Fruit fly (Drosophila melanogaster) whole organism, embryonic: ENCODE measurements around the gene crm.

Experiments used
- Abd-B ChIP-seq: fragments of 200-800 bp; sonication (Bioruptor generic); optimal IDR thresholded peaks from 2 replicates; lab custom pipeline; 2018; ENCODE audit warnings: missing biosample characterization, mild to moderate bottlenecking, missing genetic modification characterization, moderate library complexity
- Atf3 ChIP-seq: fragments of 200-800 bp; sonication (Bioruptor generic); optimal IDR thresholded peaks from 3 replicates; lab custom pipeline; 2016; ENCODE audit warnings: missing biosample characterization, missing genetic modification characterization
- CG1024 ChIP-seq: fragments of 200-800 bp; sonication (Bioruptor generic); IDR thresholded peaks from 2 replicates; pipeline ENCODE4 v1.3.6; 2022; ENCODE audit warnings: missing biosample characterization, missing genetic modification characterization
- CG10565 ChIP-seq: fragments of 200-800 bp; sonication (Bioruptor generic); optimal IDR thresholded peaks from 3 replicates; lab custom pipeline; 2016; ENCODE audit warnings: missing biosample characterization, mild to moderate bottlenecking, missing genetic modification characterization
- CG11398 ChIP-seq: fragments of 200-800 bp; sonication (Bioruptor generic); optimal IDR thresholded peaks from 2 replicates; lab custom pipeline; 2016; ENCODE audit warnings: missing biosample characterization, missing genetic modification characterization
- CG11695 ChIP-seq: fragments of 200-800 bp; sonication (Bioruptor generic); IDR thresholded peaks from 3 replicates; pipeline ENCODE4 v1.3.6; 2022; ENCODE audit warnings: missing biosample characterization, missing genetic modification characterization
- CG13775 ChIP-seq: fragments of 200-800 bp; sonication (Bioruptor generic); optimal IDR thresholded peaks from 3 replicates; lab custom pipeline; 2017; ENCODE audit warnings: missing biosample characterization, mild to moderate bottlenecking, missing genetic modification characterization
- CG15479 ChIP-seq: fragments of 200-800 bp; sonication (Bioruptor generic); optimal IDR thresholded peaks from 3 replicates; lab custom pipeline; 2019; ENCODE audit warnings: missing biosample characterization, mild to moderate bottlenecking, missing genetic modification characterization, moderate library complexity
- CG15514 ChIP-seq: fragments of 200-800 bp; sonication (Bioruptor generic); optimal IDR thresholded peaks from 3 replicates; lab custom pipeline; 2017; ENCODE audit warnings: missing biosample characterization, missing genetic modification characterization, mild to moderate bottlenecking, moderate library complexity, missing genetic modification reagents
- CG15601 ChIP-seq: fragments of 200-800 bp; sonication (Bioruptor generic); optimal IDR thresholded peaks from 3 replicates; lab custom pipeline; 2019; ENCODE audit warnings: missing biosample characterization, mild to moderate bottlenecking, missing genetic modification characterization, moderate library complexity
- CG18599 ChIP-seq: fragments of 200-800 bp; sonication (Bioruptor generic); optimal IDR thresholded peaks from 3 replicates; lab custom pipeline; 2017; ENCODE audit warnings: missing biosample characterization, missing genetic modification characterization, mild to moderate bottlenecking, moderate library complexity, missing genetic modification reagents
- CG2712 ChIP-seq: fragments of 200-800 bp; optimal IDR thresholded peaks from 3 replicates; lab custom pipeline; 2019; ENCODE audit warnings: missing biosample characterization, mild to moderate bottlenecking, missing genetic modification characterization, moderate library complexity
- CG31365 ChIP-seq: fragments of 200-800 bp; sonication (Bioruptor generic); optimal IDR thresholded peaks from 2 replicates; lab custom pipeline; 2018; ENCODE audit warnings: missing biosample characterization, mild to moderate bottlenecking, missing genetic modification characterization
- CG3163 ChIP-seq: fragments of 200-800 bp; sonication (Bioruptor generic); optimal IDR thresholded peaks from 3 replicates; lab custom pipeline; 2016; ENCODE audit warnings: missing biosample characterization, missing genetic modification characterization
- CG4707 ChIP-seq: fragments of 200-800 bp; sonication (Bioruptor generic); optimal IDR thresholded peaks from 2 replicates; lab custom pipeline; 2018; ENCODE audit warnings: missing biosample characterization, mild to moderate bottlenecking, missing genetic modification characterization, moderate library complexity
- CG5180 ChIP-seq: fragments of 200-800 bp; sonication (Bioruptor generic); optimal IDR thresholded peaks from 3 replicates; lab custom pipeline; 2017; ENCODE audit warnings: missing biosample characterization, missing genetic modification characterization, mild to moderate bottlenecking, moderate library complexity, missing genetic modification reagents
- CG6254 ChIP-seq: fragments of 200-800 bp; sonication (Bioruptor generic); optimal IDR thresholded peaks from 3 replicates; lab custom pipeline; 2017; ENCODE audit warnings: mild to moderate bottlenecking, missing biosample characterization, missing genetic modification reagents, missing genetic modification characterization
- CG6272 ChIP-seq: fragments of 200-800 bp; sonication (Bioruptor generic); IDR thresholded peaks from 2 replicates; pipeline ENCODE4 v1.3.6; 2022; ENCODE audit warnings: missing biosample characterization, missing genetic modification characterization
- CG9727 ChIP-seq: fragments of 200-800 bp; sonication (Bioruptor generic); optimal IDR thresholded peaks from 3 replicates; lab custom pipeline; 2017; ENCODE audit warnings: missing biosample characterization, mild to moderate bottlenecking, missing genetic modification characterization
- CHES-1-like ChIP-seq: fragments of 200-800 bp; sonication (Bioruptor generic); optimal IDR thresholded peaks from 2 replicates; lab custom pipeline; 2016; ENCODE audit warnings: missing biosample characterization, missing genetic modification characterization
- Camta ChIP-seq: fragments of 200-800 bp; sonication (Bioruptor generic); optimal IDR thresholded peaks from 2 replicates; lab custom pipeline; 2016; ENCODE audit warnings: missing biosample characterization, missing genetic modification characterization
- D ChIP-seq, 2 experiments: fragments of 200-800 bp in 1 of 2; fragments of >200 bp in 1 of 2; sonication (Bioruptor generic) in 1 of 2; optimal IDR thresholded peaks; 2 replicates in 1 of 2; 3 replicates in 1 of 2; lab custom pipeline; 2017; ENCODE audit warnings: mild to moderate bottlenecking in 1 of 2, missing biosample characterization in 1 of 2, missing genetic modification characterization in 1 of 2, missing genetic modification reagents in 1 of 2
- Dref ChIP-seq: fragments of 200-800 bp; sonication (Bioruptor generic); IDR thresholded peaks from 2 replicates; pipeline ENCODE4 v1.3.6; 2022; ENCODE audit warnings: missing biosample characterization, missing genetic modification characterization
- Ets65A ChIP-seq: fragments of 200-800 bp; sonication (Bioruptor generic); peaks from one replicate; lab custom pipeline; 2016; ENCODE audit warnings: missing biosample characterization, missing genetic modification characterization
- HLH3B ChIP-seq: fragments of 200-800 bp; sonication (Bioruptor generic); IDR thresholded peaks from 2 replicates; pipeline ENCODE4 v1.3.6; 2022; ENCODE audit warnings: missing biosample characterization, missing genetic modification characterization
- Kr ChIP-seq: fragments of 200-800 bp; sonication (Bioruptor generic); optimal IDR thresholded peaks from 2 replicates; lab custom pipeline; 2017; ENCODE audit warnings: missing biosample characterization, mild to moderate bottlenecking, missing genetic modification characterization
- Med ChIP-seq: fragments of 200-800 bp; sonication (Bioruptor generic); peaks from one replicate; lab custom pipeline; 2016; ENCODE audit warnings: missing biosample characterization, missing genetic modification characterization, mild to moderate bottlenecking, inconsistent platforms, moderate library complexity
- NC2β ChIP-seq: fragments of 200-800 bp; sonication (Bioruptor generic); optimal IDR thresholded peaks from 2 replicates; lab custom pipeline; 2016; ENCODE audit warnings: missing biosample characterization, missing genetic modification characterization
- Nf-YC ChIP-seq: fragments of 200-800 bp; optimal IDR thresholded peaks from 3 replicates; lab custom pipeline; 2019; ENCODE audit warnings: missing biosample characterization, mild to moderate bottlenecking, missing genetic modification characterization, moderate library complexity
- Six4 ChIP-seq: fragments of 200-800 bp; sonication (Bioruptor generic); optimal IDR thresholded peaks from 2 replicates; lab custom pipeline; 2016; ENCODE audit warnings: missing biosample characterization, missing genetic modification characterization
- Sox102F ChIP-seq: fragments of 200-800 bp; sonication (Bioruptor generic); optimal IDR thresholded peaks from 2 replicates; lab custom pipeline; 2018; ENCODE audit warnings: missing biosample characterization, mild to moderate bottlenecking, missing genetic modification characterization, moderate library complexity
- Xrp1 ChIP-seq: fragments of 200-800 bp; sonication (Bioruptor generic); IDR thresholded peaks from 2 replicates; pipeline ENCODE4 v1.3.6; 2022; ENCODE audit warnings: missing biosample characterization, missing genetic modification characterization
- amos ChIP-seq: fragments of 200-800 bp; sonication (Bioruptor generic); IDR thresholded peaks from 2 replicates; pipeline ENCODE4 v1.3.6; 2022; ENCODE audit warnings: missing biosample characterization, missing genetic modification characterization; ENCODE audit not compliant: partially characterized antibody
- ap ChIP-seq: fragments of 200-800 bp; sonication (Bioruptor generic); IDR thresholded peaks from 2 replicates; pipeline ENCODE4 v1.3.6; 2022; ENCODE audit warnings: missing biosample characterization, missing genetic modification characterization
- cg ChIP-seq: fragments of 200-800 bp; sonication (Bioruptor generic); optimal IDR thresholded peaks from 3 replicates; lab custom pipeline; 2019; ENCODE audit warnings: missing biosample characterization, mild to moderate bottlenecking, missing genetic modification characterization, moderate library complexity
- chm ChIP-seq: fragments of 200-800 bp; sonication (Bioruptor generic); IDR thresholded peaks from 2 replicates; pipeline ENCODE4 v1.3.6; 2022; ENCODE audit warnings: missing biosample characterization, missing genetic modification characterization
- ci ChIP-seq: fragments of 200-800 bp; sonication (Bioruptor generic); IDR thresholded peaks from 3 replicates; pipeline ENCODE4 v1.3.6; 2022; ENCODE audit warnings: missing biosample characterization, missing genetic modification characterization
- crol ChIP-seq: fragments of 200-800 bp; sonication (Bioruptor generic); IDR thresholded peaks from 2 replicates; pipeline ENCODE4 v1.3.6; 2022; ENCODE audit warnings: missing biosample characterization, missing genetic modification characterization
- cwo ChIP-seq: fragments of 200-800 bp; sonication (Bioruptor generic); optimal IDR thresholded peaks from 3 replicates; lab custom pipeline; 2017; ENCODE audit warnings: missing biosample characterization, missing genetic modification characterization, mild to moderate bottlenecking, moderate library complexity, missing genetic modification reagents
- danr ChIP-seq: fragments of 200-800 bp; sonication (Bioruptor generic); IDR thresholded peaks from 2 replicates; pipeline ENCODE4 v1.3.6; 2022; ENCODE audit warnings: missing biosample characterization, missing genetic modification characterization
- fd102C ChIP-seq: fragments of 200-800 bp; sonication (Bioruptor generic); optimal IDR thresholded peaks from 2 replicates; lab custom pipeline; 2018; ENCODE audit warnings: missing biosample characterization, mild to moderate bottlenecking, missing genetic modification characterization, moderate library complexity
- ftz-f1 ChIP-seq: fragments of 200-800 bp; sonication (Bioruptor generic); optimal IDR thresholded peaks from 2 replicates; lab custom pipeline; 2016; ENCODE audit warnings: missing biosample characterization, missing genetic modification characterization
- gfzf ChIP-seq: fragments of 200-800 bp; sonication (Bioruptor generic); optimal IDR thresholded peaks from 2 replicates; lab custom pipeline; 2016; ENCODE audit warnings: missing biosample characterization, mild to moderate bottlenecking, missing genetic modification characterization, moderate library complexity
- gro ChIP-seq: fragments of 200-800 bp; sonication (Bioruptor generic); optimal IDR thresholded peaks from 2 replicates; lab custom pipeline; 2016; ENCODE audit warnings: missing biosample characterization, missing genetic modification characterization
- h ChIP-seq: fragments of >200 bp; optimal IDR thresholded peaks from 2 replicates; lab custom pipeline; 2017
- her ChIP-seq: fragments of 200-800 bp; sonication (Bioruptor generic); optimal IDR thresholded peaks from 2 replicates; lab custom pipeline; 2016; ENCODE audit warnings: missing biosample characterization, missing genetic modification characterization
- inv ChIP-seq: fragments of 200-800 bp; sonication (Bioruptor generic); IDR thresholded peaks from 2 replicates; pipeline ENCODE4 v1.3.6; 2022; ENCODE audit warnings: missing biosample characterization, missing genetic modification characterization; ENCODE audit not compliant: partially characterized antibody
- mam ChIP-seq: fragments of 200-800 bp; sonication (Bioruptor generic); optimal IDR thresholded peaks from 3 replicates; lab custom pipeline; 2016; ENCODE audit warnings: missing biosample characterization, missing genetic modification characterization
- onecut ChIP-seq: fragments of 200-800 bp; sonication (Bioruptor generic); IDR thresholded peaks from 2 replicates; pipeline ENCODE4 v1.3.6; 2022; ENCODE audit warnings: missing biosample characterization, missing genetic modification characterization
- salm ChIP-seq: fragments of 200-800 bp; sonication (Bioruptor generic); optimal IDR thresholded peaks from 2 replicates; lab custom pipeline; 2018; ENCODE audit warnings: missing biosample characterization, mild to moderate bottlenecking, missing genetic modification characterization
- shn ChIP-seq: fragments of 200-800 bp; sonication (Bioruptor generic); optimal IDR thresholded peaks from 3 replicates; lab custom pipeline; 2016; ENCODE audit warnings: missing biosample characterization, missing genetic modification characterization

The crm gene

DNA sequence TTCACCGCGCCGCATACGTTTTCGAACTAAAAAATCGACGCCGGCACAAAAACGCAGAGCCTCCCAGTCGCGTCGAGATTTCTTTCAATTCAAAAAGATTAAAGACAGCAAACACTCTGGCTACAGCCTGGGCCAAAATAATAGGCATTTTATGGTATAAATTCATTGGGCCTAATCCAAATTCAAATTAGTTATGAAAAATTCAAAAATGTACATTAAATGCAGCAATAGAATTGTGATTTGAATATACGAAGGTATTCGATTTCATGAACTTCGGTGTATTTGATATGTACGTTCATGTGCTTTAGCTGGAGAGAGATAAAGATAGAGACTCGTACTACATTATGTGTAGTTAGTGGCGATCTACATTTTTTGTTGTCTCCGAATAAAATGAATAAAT is 5.5 kb upstream of the crm start, which contains the start of gene Syx4 (continued):
- TF ChIP-seq CG15514 (peak; percentile 91), Camta (GFP tag; lab: Kevin White, UChicago) (peak; percentile 84), Atf3 (peak; percentile 62), danr (peak; percentile 68), h (no peak), CG6272 (GFP tag; lab: Robert Waterston, UW) (peak; percentile 76), Dref (GFP tag; lab: Robert Waterston, UW) (0 out of 2 replicates have a peak, but pooled peaks have one; percentile 18), CG15479 (GFP tag; lab: Kevin White, UChicago) (no peak), CG15601 (tag; lab: Kevin White, UChicago) (peak; percentile 78), ftz-f1 (GFP tag; lab: Kevin White, UChicago) (no peak), CG1024 (GFP tag; lab: Robert Waterston, UW) (peak; percentile 73), Nf-YC (peak; percentile 55), CG3163 (GFP tag; lab: Kevin White, UChicago) (peak; percentile 57), gro (GFP tag; lab: Kevin White, UChicago) (peak; percentile 94), amos (no peak), ci (GFP tag; lab: Robert Waterston, UW) (peak; percentile 96), CG9727 (peak; percentile 86), Sox102F (GFP tag; lab: Kevin White, UChicago) (peak; percentile 93), fd102C (GFP tag; lab: Kevin White, UChicago) (no peak), CG4707 (GFP tag; lab: Kevin White, UChicago) (peak; percentile 61), crol (GFP tag; lab: Robert Waterston, UW) (no peak), CG13775 (peak; percentile 79), CG18599 (GFP tag; lab: Kevin White, UChicago) (peak; percentile 97), her (GFP tag; lab: Kevin White, UChicago) (peak; percentile 90), Med (GFP tag; lab: Kevin White, UChicago) (peak; percentile 99), CG5180 (GFP tag; lab: Kevin White, UChicago) (peak; percentile 76), cwo (GFP tag; lab: Kevin White, UChicago) (peak; percentile 90), CHES-1-like (GFP tag; lab: Kevin White, UChicago) (peak; percentile 91), onecut (GFP tag; lab: Robert Waterston, UW) (peak; percentile 85), Six4 (GFP tag; lab: Kevin White, UChicago) (peak; percentile 72), CG6254 (GFP tag; lab: Kevin White, UChicago) (peak; percentile 67), HLH3B (peak; percentile 89), ap (GFP tag; lab: Robert Waterston, UW) (peak; percentile 87), inv (GFP tag; lab: Robert Waterston, UW) (no peak), NC2β (peak; percentile 82), CG31365 (tag; lab: Kevin White, UChicago) (peak; percentile 84), Abd-B (GFP tag; lab: Kevin White, UChicago) (peak; percentile 74), D (optimal IDR thresholded peaks at IDR 0.05; lab: Kevin White, UChicago) (no peak), D (GFP tag; optimal IDR thresholded peaks at IDR 0.05; lab: Kevin White, UChicago) (peak; percentile 77), mam (GFP tag; lab: Kevin White, UChicago) (peak; percentile 92), shn (GFP tag; lab: Kevin White, UChicago) (peak; percentile 76), CG11398 (GFP tag; lab: Kevin White, UChicago) (peak; percentile 81), salm (tag; lab: Kevin White, UChicago) (peak; percentile 91), gfzf (GFP tag; lab: Kevin White, UChicago) (no peak), chm (GFP tag; lab: Robert Waterston, UW) (peak; percentile 92), Xrp1 (GFP tag; lab: Robert Waterston, UW) (peak; percentile 89), CG2712 (tag; lab: Kevin White, UChicago) (peak; percentile 87), CG11695 (GFP tag; lab: Robert Waterston, UW) (peak; percentile 94), CG10565 (GFP tag; lab: Kevin White, UChicago) (no peak), Ets65A (GFP tag; lab: Kevin White, UChicago) (peak; percentile 96), cg (no peak), Kr (no peak)
